Fruit fly (Drosophila melanogaster): ENCODE data around the gene CG8219.

DNA sequence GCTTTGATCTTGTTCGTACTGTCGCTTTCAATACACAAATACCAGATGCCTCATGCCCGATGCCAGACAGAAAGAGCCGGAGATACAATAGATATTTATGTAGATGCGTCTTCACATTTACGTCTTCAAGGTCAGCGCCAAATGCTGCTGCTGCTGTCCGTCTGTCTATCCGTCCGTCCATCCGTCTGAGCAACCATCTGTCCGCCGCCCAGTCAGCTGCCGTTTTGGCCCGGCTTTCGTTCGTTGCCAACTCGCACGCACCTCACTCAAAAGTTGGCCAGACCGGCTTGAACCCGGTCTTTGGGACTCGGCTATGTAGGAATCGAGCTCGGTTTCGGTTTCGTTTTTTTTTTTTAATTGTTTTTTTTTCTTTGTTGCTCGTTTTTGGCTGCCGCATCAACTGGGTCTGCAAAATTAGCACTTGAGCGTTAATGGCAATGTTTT lies 45.3 kb upstream of the CG8219 start:
- TF ChIP-seq CG8478 (optimal IDR thresholded peaks at IDR 0.05): no peak
- TF ChIP-seq Ssrp (tag; optimal IDR thresholded peaks at IDR 0.05): no peak
- TF ChIP-seq Hr3 (GFP tag; optimal IDR thresholded peaks at IDR 0.05): no peak
- TF ChIP-seq CG12299 (tag; optimal IDR thresholded peaks at IDR 0.05): no peak
- no peak for TF ChIP-seq D19B (GFP tag; optimal IDR thresholded peaks at IDR 0.05)
- no peak for TF ChIP-seq gce (GFP tag; IDR thresholded peaks at IDR 0.05)
- TF ChIP-seq CG1603 (tag; optimal IDR thresholded peaks at IDR 0.05): no peak
- no peak for TF ChIP-seq CG7963 (GFP tag; IDR thresholded peaks at IDR 0.05; ENCODE audit: partially characterized antibody)
- TF ChIP-seq Max (GFP tag; optimal IDR thresholded peaks at IDR 0.05): no peak
- no peak for TF ChIP-seq Poxn (GFP tag; IDR thresholded peaks at IDR 0.05)
- TF ChIP-seq stc (GFP tag; IDR thresholded peaks at IDR 0.05): no peak
